Worm (Caenorhabditis elegans) whole organism, L3 larva: ENCODE data around the gene H18N23.2.
A peak's percentile ranks its signal among the peaks of the same experiment; 100 is the strongest.

Source experiments
- aly-2 ChIP-seq: fragments of 150-350 bp; optimal IDR thresholded peaks from 2 replicates; lab custom pipeline; 2014; ENCODE audit warnings: missing biosample characterization, missing genetic modification characterization
- ama-1 ChIP-seq: fragments of 150-350 bp; optimal IDR thresholded peaks from 2 replicates; lab custom pipeline; 2018
- ceh-28 ChIP-seq: fragments of 150-350 bp; optimal IDR thresholded peaks from 2 replicates; lab custom pipeline; 2014; ENCODE audit warnings: missing biosample characterization, missing genetic modification reagents, missing genetic modification characterization
- lin-39 ChIP-seq: fragments of 150-350 bp; optimal IDR thresholded peaks from 2 replicates; lab custom pipeline; 2018; ENCODE audit warnings: missing biosample characterization, missing genetic modification reagents, missing genetic modification characterization
- mdl-1 ChIP-seq: fragments of 150-350 bp; optimal IDR thresholded peaks from 2 replicates; lab custom pipeline; 2014; ENCODE audit warnings: missing biosample characterization, missing genetic modification characterization
- nhr-11 ChIP-seq: fragments of 150-350 bp; optimal IDR thresholded peaks from 2 replicates; lab custom pipeline; 2014; ENCODE audit warnings: missing biosample characterization, missing genetic modification characterization
- nhr-28 ChIP-seq: fragments of 150-350 bp; optimal IDR thresholded peaks from 2 replicates; lab custom pipeline; 2014; ENCODE audit warnings: missing biosample characterization, missing genetic modification characterization
- nhr-76 ChIP-seq: fragments of 150-350 bp; sonication (generic microtip); optimal IDR thresholded peaks from 5 replicates; lab custom pipeline; 2014; ENCODE audit warnings: missing biosample characterization, missing genetic modification characterization
- pqm-1 ChIP-seq: fragments of 150-350 bp; optimal IDR thresholded peaks from 2 replicates; lab custom pipeline; 2017; ENCODE audit warnings: missing biosample characterization, missing genetic modification characterization, inconsistent platforms
- skn-1 ChIP-seq: fragments of 150-350 bp; optimal IDR thresholded peaks from 2 replicates; lab custom pipeline; 2014; ENCODE audit warnings: missing biosample characterization, missing genetic modification characterization
- tbx-2 ChIP-seq: sonication (generic microtip); optimal IDR thresholded peaks from 2 replicates; lab custom pipeline; 2016; ENCODE audit warnings: mild to moderate bottlenecking, missing genetic modification characterization, missing compliant biosample characterization
- ztf-11 ChIP-seq: fragments of 150-350 bp; optimal IDR thresholded peaks from 2 replicates; lab custom pipeline; 2014; ENCODE audit warnings: missing biosample characterization, missing genetic modification characterization

ce11 chrX:17600139-17600538 is 40.5 kb downstream of the H18N23.2 start, which contains the start of gene lec-9:
- TF ChIP-seq ztf-11 (tag; lab: Kevin White, UChicago) (no peak), nhr-76 (no peak), skn-1 (tag; lab: Kevin White, UChicago) (peak; percentile 79), ama-1 (lab: Kevin White, UChicago) (no peak), mdl-1 (no peak), aly-2 (no peak), tbx-2 (tag; lab: Kevin White, UChicago) (no peak), ceh-28 (tag; lab: Kevin White, UChicago) (no peak), nhr-11 (no peak), lin-39 (no peak), nhr-28 (tag; lab: Kevin White, UChicago) (no peak), pqm-1 (tag; lab: Kevin White, UChicago) (peak; percentile 91)
